Worm (Caenorhabditis elegans) whole organism, L3 larva: ENCODE results near the gene F35G12.5.
A peak's percentile ranks its signal among the peaks of the same experiment; 100 is the strongest.

ENCODE experiments used
- R02D3.7 ChIP-seq: fragments of 150-350 bp; optimal IDR thresholded peaks from 2 replicates; lab custom pipeline; 2014; ENCODE audit warnings: missing biosample characterization, missing genetic modification characterization
- ZK546.5 ChIP-seq: sonication (generic microtip); optimal IDR thresholded peaks from 2 replicates; lab custom pipeline; 2017; ENCODE audit warnings: missing biosample characterization, missing genetic modification characterization
- aly-2 ChIP-seq: fragments of 150-350 bp; optimal IDR thresholded peaks from 2 replicates; lab custom pipeline; 2014; ENCODE audit warnings: missing biosample characterization, missing genetic modification characterization
- ama-1 ChIP-seq: fragments of 150-350 bp; optimal IDR thresholded peaks from 2 replicates; lab custom pipeline; 2018
- ceh-16 ChIP-seq: sonication (generic microtip); optimal IDR thresholded peaks from 2 replicates; lab custom pipeline; 2017; ENCODE audit warnings: missing biosample characterization, missing genetic modification characterization
- ceh-28 ChIP-seq: fragments of 150-350 bp; optimal IDR thresholded peaks from 2 replicates; lab custom pipeline; 2014; ENCODE audit warnings: missing biosample characterization, missing genetic modification reagents, missing genetic modification characterization
- ceh-82 ChIP-seq: fragments of 150-350 bp; optimal IDR thresholded peaks from 2 replicates; lab custom pipeline; 2014; ENCODE audit warnings: missing biosample characterization, missing genetic modification characterization
- ceh-9 ChIP-seq: sonication (generic microtip); optimal IDR thresholded peaks from 2 replicates; lab custom pipeline; 2018; ENCODE audit warnings: missing biosample characterization, missing genetic modification characterization
- egl-27 ChIP-seq: sonication (generic microtip); optimal IDR thresholded peaks from 4 replicates; lab custom pipeline; 2017; ENCODE audit warnings: missing biosample characterization, missing genetic modification reagents, missing genetic modification characterization
- egl-5 ChIP-seq: fragments of 150-350 bp; optimal IDR thresholded peaks from 2 replicates; lab custom pipeline; 2017; ENCODE audit warnings: missing biosample characterization, missing genetic modification reagents, missing genetic modification characterization, inconsistent platforms
- elt-1 ChIP-seq: fragments of 150-350 bp; optimal IDR thresholded peaks from 2 replicates; lab custom pipeline; 2014; ENCODE audit warnings: missing biosample characterization, missing genetic modification characterization
- elt-2 ChIP-seq: sonication (generic microtip); optimal IDR thresholded peaks from 2 replicates; lab custom pipeline; 2016; ENCODE audit warnings: missing genetic modification reagents, mild to moderate bottlenecking, missing genetic modification characterization, missing compliant biosample characterization
- eor-1 ChIP-seq, 2 experiments: fragments of 150-350 bp; optimal IDR thresholded peaks; 2 replicates each; lab custom pipeline; 2014 to 2018; ENCODE audit warnings: missing biosample characterization in 2 of 2, missing genetic modification characterization in 2 of 2
- fkh-2 ChIP-seq: fragments of 150-350 bp; optimal IDR thresholded peaks from 2 replicates; lab custom pipeline; 2014; ENCODE audit warnings: missing biosample characterization, missing genetic modification reagents, missing genetic modification characterization
- fos-1 ChIP-seq: fragments of 150-350 bp; optimal IDR thresholded peaks from 2 replicates; lab custom pipeline; 2014; ENCODE audit warnings: missing biosample characterization, missing genetic modification characterization
- hmg-11 ChIP-seq: sonication (generic microtip); optimal IDR thresholded peaks from 2 replicates; lab custom pipeline; 2016; ENCODE audit warnings: missing genetic modification characterization, missing compliant biosample characterization
- jun-1 ChIP-seq: fragments of 150-350 bp; optimal IDR thresholded peaks from 2 replicates; lab custom pipeline; 2014; ENCODE audit warnings: missing biosample characterization, missing genetic modification reagents, missing genetic modification characterization
- lin-15B ChIP-seq: fragments of 150-350 bp; optimal IDR thresholded peaks from 2 replicates; lab custom pipeline; 2014; ENCODE audit warnings: missing biosample characterization, missing genetic modification characterization
- lin-39 ChIP-seq: fragments of 150-350 bp; optimal IDR thresholded peaks from 2 replicates; lab custom pipeline; 2018; ENCODE audit warnings: missing biosample characterization, missing genetic modification reagents, missing genetic modification characterization
- lsy-12 ChIP-seq: sonication (generic microtip); optimal IDR thresholded peaks from 2 replicates; lab custom pipeline; 2016; ENCODE audit warnings: mild to moderate bottlenecking, missing genetic modification characterization, missing compliant biosample characterization
- mdl-1 ChIP-seq: fragments of 150-350 bp; optimal IDR thresholded peaks from 2 replicates; lab custom pipeline; 2014; ENCODE audit warnings: missing biosample characterization, missing genetic modification characterization
- nfya-1 ChIP-seq: sonication (generic microtip); optimal IDR thresholded peaks from 2 replicates; lab custom pipeline; 2017; ENCODE audit warnings: missing genetic modification characterization, mild to moderate bottlenecking, missing compliant biosample characterization, antibody characterized with exemption, moderate library complexity; ENCODE audit not compliant: insufficient read depth
- nhr-11 ChIP-seq: fragments of 150-350 bp; optimal IDR thresholded peaks from 2 replicates; lab custom pipeline; 2014; ENCODE audit warnings: missing biosample characterization, missing genetic modification characterization
- nhr-12 ChIP-seq: fragments of 150-350 bp; optimal IDR thresholded peaks from 2 replicates; lab custom pipeline; 2014; ENCODE audit warnings: missing biosample characterization, missing genetic modification characterization
- nhr-23 ChIP-seq: fragments of 150-350 bp; optimal IDR thresholded peaks from 2 replicates; lab custom pipeline; 2014; ENCODE audit warnings: missing biosample characterization, missing genetic modification reagents, missing genetic modification characterization
- nhr-237 ChIP-seq: fragments of 150-350 bp; optimal IDR thresholded peaks from 2 replicates; lab custom pipeline; 2014; ENCODE audit warnings: missing biosample characterization, missing genetic modification characterization
- nhr-25 ChIP-seq: sonication (generic microtip); optimal IDR thresholded peaks from 2 replicates; lab custom pipeline; 2017; ENCODE audit warnings: missing biosample characterization, missing genetic modification characterization
- nhr-28 ChIP-seq: fragments of 150-350 bp; optimal IDR thresholded peaks from 2 replicates; lab custom pipeline; 2014; ENCODE audit warnings: missing biosample characterization, missing genetic modification characterization
- nhr-43 ChIP-seq: sonication (generic microtip); optimal IDR thresholded peaks from 2 replicates; lab custom pipeline; 2016; ENCODE audit warnings: mild to moderate bottlenecking, missing genetic modification characterization, missing compliant biosample characterization; ENCODE audit not compliant: poor library complexity, severe bottlenecking
- nhr-67 ChIP-seq: fragments of 150-350 bp; optimal IDR thresholded peaks from 2 replicates; lab custom pipeline; 2014; ENCODE audit warnings: missing biosample characterization, missing genetic modification characterization
- nhr-76 ChIP-seq: fragments of 150-350 bp; sonication (generic microtip); optimal IDR thresholded peaks from 5 replicates; lab custom pipeline; 2014; ENCODE audit warnings: missing biosample characterization, missing genetic modification characterization
- nhr-77 ChIP-seq: fragments of 150-350 bp; optimal IDR thresholded peaks from 2 replicates; lab custom pipeline; 2014; ENCODE audit warnings: missing biosample characterization, missing genetic modification characterization
- pha-4 ChIP-seq: fragments of 150-350 bp; optimal IDR thresholded peaks from 2 replicates; lab custom pipeline; 2014; ENCODE audit warnings: missing biosample characterization, missing genetic modification reagents, missing genetic modification characterization
- pqm-1 ChIP-seq: fragments of 150-350 bp; optimal IDR thresholded peaks from 2 replicates; lab custom pipeline; 2017; ENCODE audit warnings: missing biosample characterization, missing genetic modification characterization, inconsistent platforms
- sea-2 ChIP-seq: fragments of 150-350 bp; sonication (generic microtip); optimal IDR thresholded peaks from 4 replicates; lab custom pipeline; 2014; ENCODE audit warnings: missing biosample characterization, missing genetic modification reagents, missing genetic modification characterization
- skn-1 ChIP-seq: fragments of 150-350 bp; optimal IDR thresholded peaks from 2 replicates; lab custom pipeline; 2014; ENCODE audit warnings: missing biosample characterization, missing genetic modification characterization
- tbx-2 ChIP-seq: sonication (generic microtip); optimal IDR thresholded peaks from 2 replicates; lab custom pipeline; 2016; ENCODE audit warnings: mild to moderate bottlenecking, missing genetic modification characterization, missing compliant biosample characterization
- unc-39 ChIP-seq: sonication (generic microtip); optimal IDR thresholded peaks from 4 replicates; lab custom pipeline; 2017; ENCODE audit warnings: missing biosample characterization, missing genetic modification characterization
- unc-62 ChIP-seq: fragments of 150-350 bp; sonication (generic microtip); optimal IDR thresholded peaks from 4 replicates; lab custom pipeline; 2014; ENCODE audit warnings: missing biosample characterization, missing genetic modification reagents, missing genetic modification characterization
- zag-1 ChIP-seq: fragments of 150-350 bp; optimal IDR thresholded peaks from 2 replicates; lab custom pipeline; 2014; ENCODE audit warnings: missing biosample characterization, missing genetic modification characterization
- ztf-4 ChIP-seq: fragments of 150-350 bp; optimal IDR thresholded peaks from 2 replicates; lab custom pipeline; 2014; ENCODE audit warnings: missing biosample characterization, missing genetic modification characterization

F35G12.5 gene

DNA sequence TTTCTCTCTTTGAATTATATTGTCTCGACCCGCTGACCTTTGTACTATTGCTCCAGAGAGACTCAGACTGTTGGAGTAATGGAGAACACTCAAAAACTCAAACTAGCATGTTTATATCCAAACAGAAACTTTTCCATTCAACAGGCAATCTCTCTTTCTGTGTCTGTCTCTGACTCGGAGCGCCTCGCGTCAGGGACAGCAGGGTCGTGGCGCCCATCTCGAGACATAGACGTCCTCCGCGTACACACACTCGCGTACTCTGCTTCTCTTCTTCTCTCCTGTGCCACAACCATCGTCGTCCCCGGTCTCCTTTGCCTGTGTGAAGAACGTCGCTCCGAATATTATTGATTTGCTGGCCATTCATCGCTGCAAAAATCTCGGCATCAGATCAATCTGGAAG, 32.0 kb upstream of the F35G12.5 start (continued):
- TF ChIP-seq lin-15B = peak; percentile 72
- no peak for TF ChIP-seq skn-1
- peak; percentile 91 for TF ChIP-seq hmg-11 (tag; lab: Kevin White, UChicago)
- TF ChIP-seq nhr-76 = no peak
- TF ChIP-seq ceh-9 (tag; lab: Kevin White, UChicago) = no peak
- peak; percentile 94 for TF ChIP-seq pha-4 (tag; lab: Kevin White, UChicago)
- peak; percentile 19 for TF ChIP-seq ama-1 (lab: Kevin White, UChicago)
- no peak for TF ChIP-seq nhr-28 (tag; lab: Kevin White, UChicago)
- TF ChIP-seq ceh-28 (tag; lab: Kevin White, UChicago) = peak; percentile 50
- TF ChIP-seq zag-1 (tag; lab: Kevin White, UChicago) = no peak
- peak; percentile 16 for TF ChIP-seq mdl-1 (tag; lab: Kevin White, UChicago)
- no peak for TF ChIP-seq tbx-2 (tag; lab: Kevin White, UChicago)
- peak; percentile 80 for TF ChIP-seq elt-2
- TF ChIP-seq pqm-1 (tag; lab: Kevin White, UChicago) = peak; percentile 81
- peak; percentile 44 for TF ChIP-seq jun-1 (tag; lab: Kevin White, UChicago)
- no peak for TF ChIP-seq nhr-12 (tag; lab: Kevin White, UChicago)
- no peak for TF ChIP-seq eor-1 (tag; optimal IDR thresholded peaks at IDR 0.05; lab: Kevin White, UChicago)

ce11 chrIII:4552872-4553271, 31.0 kb upstream of the F35G12.5 start:
- no peak for TF ChIP-seq lin-39
- peak; percentile 56 for TF ChIP-seq elt-2
- no peak for TF ChIP-seq ceh-9 (tag; lab: Kevin White, UChicago)

- TF ChIP-seq nhr-23 (tag; lab: Kevin White, UChicago) (no peak), ZK546.5 (tag; lab: Kevin White, UChicago) (no peak), ceh-82 (tag; lab: Kevin White, UChicago) (no peak), aly-2 (no peak), ceh-16 (tag; lab: Kevin White, UChicago) (no peak), nhr-25 (tag; lab: Kevin White, UChicago) (no peak), lin-39 (no peak), pha-4 (tag; lab: Kevin White, UChicago) (no peak), unc-39 (tag; lab: Kevin White, UChicago) (no peak), nhr-237 (tag; lab: Kevin White, UChicago) (no peak), elt-1 (no peak), nhr-67 (tag; lab: Kevin White, UChicago) (no peak), fkh-2 (tag; lab: Kevin White, UChicago) (no peak), egl-5 (tag; lab: Kevin White, UChicago) (no peak)
- TF ChIP-seq, all 47 proteins: peak for 0
Measured at ce11 chrIII:4553316-4553715, 30.6 kb upstream of the F35G12.5 start, which contains the start of gene imph-1. Gene imph-1, plus strand, starts transcription at chrIII:4553616.

ce11 chrIII:4555345-4555744, 28.6 kb upstream of the F35G12.5 start:
- TF ChIP-seq elt-1 = no peak
- peak; percentile 12 for TF ChIP-seq hmg-11 (tag; lab: Kevin White, UChicago)
- peak; percentile 50 for TF ChIP-seq nfya-1 (tag; lab: Kevin White, UChicago)
- TF ChIP-seq ztf-4 (tag; lab: Kevin White, UChicago) = no peak
- TF ChIP-seq fos-1 (tag; lab: Kevin White, UChicago) = no peak
- no peak for TF ChIP-seq nhr-237 (tag; lab: Kevin White, UChicago)
- no peak for TF ChIP-seq nhr-76
- no peak for TF ChIP-seq ama-1 (lab: Kevin White, UChicago)
- no peak for TF ChIP-seq unc-62 (GFP tag; lab: Kevin White, UChicago)
- TF ChIP-seq nhr-23 (tag; lab: Kevin White, UChicago) = no peak
- no peak for TF ChIP-seq nhr-11
- no peak for TF ChIP-seq nhr-77
- TF ChIP-seq lin-39 = peak; percentile 16

ce11 chrIII:4560393-4560890, 23.5 kb upstream of the F35G12.5 start:
- peak; percentile 11 for TF ChIP-seq mdl-1 (tag; lab: Kevin White, UChicago)
- TF ChIP-seq ama-1 (lab: Kevin White, UChicago) = peak; percentile 83
- TF ChIP-seq sea-2 (GFP tag; lab: Kevin White, UChicago) = peak; percentile 89
- TF ChIP-seq lin-15B = peak; percentile 32
- no peak for TF ChIP-seq zag-1 (tag; lab: Kevin White, UChicago)
- peak; percentile 52 for TF ChIP-seq elt-2
- peak; percentile 34 for TF ChIP-seq tbx-2 (tag; lab: Kevin White, UChicago)
- no peak for TF ChIP-seq ceh-16 (tag; lab: Kevin White, UChicago)
- TF ChIP-seq ceh-28 (tag; lab: Kevin White, UChicago) = peak; percentile 83
- TF ChIP-seq pqm-1 (tag; lab: Kevin White, UChicago) = peak; percentile 14
- peak; percentile 65 for TF ChIP-seq R02D3.7 (tag; lab: Kevin White, UChicago)
- peak; percentile 60 for TF ChIP-seq jun-1 (tag; lab: Kevin White, UChicago)
- TF ChIP-seq pha-4 (tag; lab: Kevin White, UChicago) = peak; percentile 83
- peak; percentile 72 for TF ChIP-seq lin-39
- peak; percentile 97 for TF ChIP-seq nhr-25 (tag; lab: Kevin White, UChicago)
- no peak for TF ChIP-seq nhr-11
- no peak for TF ChIP-seq skn-1
- no peak for TF ChIP-seq elt-1
- no peak for TF ChIP-seq ZK546.5 (tag; lab: Kevin White, UChicago)
- TF ChIP-seq nhr-43 (tag; lab: Kevin White, UChicago) = peak; percentile 69
- TF ChIP-seq unc-62 (GFP tag; lab: Kevin White, UChicago) = peak; percentile 75
- TF ChIP-seq lsy-12 = peak; percentile 81
- TF ChIP-seq egl-27 (tag; lab: Kevin White, UChicago) = no peak
- TF ChIP-seq unc-39 (tag; lab: Kevin White, UChicago) = no peak
- TF ChIP-seq egl-5 (tag; lab: Kevin White, UChicago) = peak; percentile 90
- peak; percentile 63 for TF ChIP-seq ceh-82 (tag; lab: Kevin White, UChicago)
- peak; percentile 98 for TF ChIP-seq hmg-11 (tag; lab: Kevin White, UChicago)
